Comparison of ENCODE assay signal across 5 fruit fly cellular contexts in the genomic region with DNA sequence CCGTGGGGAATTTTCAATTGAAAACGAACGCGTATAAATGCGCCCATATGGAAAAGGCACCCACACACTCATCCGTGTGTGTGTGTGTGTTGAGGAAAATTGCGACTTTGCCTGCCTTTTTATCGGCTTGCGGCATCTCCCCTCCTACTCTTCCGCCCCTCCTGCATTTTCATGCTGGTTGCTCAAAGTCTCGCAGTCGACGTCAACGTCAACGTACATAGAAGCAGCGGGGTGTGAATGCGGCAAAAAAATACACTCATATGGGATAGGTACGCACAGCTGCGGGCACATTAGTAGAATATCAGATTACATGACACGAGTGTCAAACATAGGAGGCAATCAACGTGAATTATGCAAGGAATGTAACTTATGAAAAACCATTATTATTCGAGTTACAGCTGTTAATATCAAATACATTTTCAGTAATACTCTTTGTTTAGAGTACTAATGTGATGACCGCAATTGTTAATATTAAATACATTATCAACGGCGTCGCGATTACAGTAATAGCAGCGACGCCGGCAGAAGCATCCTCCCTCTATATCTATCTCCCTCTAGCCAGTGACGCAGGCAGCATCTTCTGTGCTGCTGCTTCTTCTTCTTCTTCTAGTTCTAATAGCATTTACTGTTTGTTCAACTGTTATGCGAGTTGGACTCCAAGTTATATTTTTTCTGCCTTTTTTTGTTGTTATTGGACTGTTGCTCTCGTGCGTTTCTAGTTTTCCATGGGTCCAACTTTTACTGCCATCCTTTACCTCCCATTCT.
TF ChIP-seq lines count a peak whose summit lies in the region.

No protein-coding gene starts in this region.

TF ChIP-seq in whole organism, adult, 20 proteins besides CTCF, POLR2A, EP300 and RAD21 (continued from another document):
- TF ChIP-seq toe (GFP tag; optimal IDR thresholded peaks at IDR 0.05; lab: Kevin White, UChicago) (peak; percentile 47), bab1 (GFP tag; optimal IDR thresholded peaks at IDR 0.05; lab: Kevin White, UChicago) (peak; percentile 14), pad (GFP tag; optimal IDR thresholded peaks at IDR 0.05; lab: Kevin White, UChicago) (peak; percentile 80), Crg-1 (GFP tag; optimal IDR thresholded peaks at IDR 0.05; lab: Kevin White, UChicago) (peak; percentile 7)

TF ChIP-seq in whole organism, embryonic, 481 proteins besides CTCF, POLR2A, EP300 and RAD21 (continued from another document and continues in another):
- TF ChIP-seq crp (GFP tag; optimal IDR thresholded peaks at IDR 0.05; lab: Kevin White, UChicago) (peak in 1 of 2 experiments; percentile 46), Lpt (GFP tag; optimal IDR thresholded peaks at IDR 0.05; lab: Kevin White, UChicago) (no peak), tgo (GFP tag; IDR thresholded peaks at IDR 0.05; lab: Robert Waterston, UW) (peak; percentile 87), CG7839 (tag; optimal IDR thresholded peaks at IDR 0.05; lab: Kevin White, UChicago) (peak; percentile 94), Fer3 (tag; optimal IDR thresholded peaks at IDR 0.05; lab: Kevin White, UChicago) (peak; percentile 79), Abd-B (GFP tag; optimal IDR thresholded peaks at IDR 0.05; lab: Kevin White, UChicago) (peak; percentile 87), Vsx1 (GFP tag; optimal IDR thresholded peaks at IDR 0.05; lab: Kevin White, UChicago) (peak; percentile 71), CG11093 (GFP tag; IDR thresholded peaks at IDR 0.05; lab: Robert Waterston, UW) (peak; percentile 83), CG10959 (GFP tag; IDR thresholded peaks at IDR 0.05; lab: Robert Waterston, UW) (peak; percentile 77), CG13775 (GFP tag; optimal IDR thresholded peaks at IDR 0.05; lab: Kevin White, UChicago) (peak; percentile 79), GATAe (GFP tag; conservative IDR thresholded peaks at IDR 0.05; lab: Robert Waterston, UW) (peak; percentile 47; the same call in 1 of the 2 replicates), ind (GFP tag; optimal IDR thresholded peaks at IDR 0.05; lab: Kevin White, UChicago) (peak; percentile 88), CG6765 (GFP tag; optimal IDR thresholded peaks at IDR 0.05; lab: Kevin White, UChicago) (peak; percentile 48), Doc2 (GFP tag; IDR thresholded peaks at IDR 0.05; lab: Robert Waterston, UW) (no peak), org-1 (GFP tag; optimal IDR thresholded peaks at IDR 0.05; lab: Kevin White, UChicago) (peak; percentile 92), sd (tag; optimal IDR thresholded peaks at IDR 0.05; lab: Kevin White, UChicago) (peak; percentile 74), CG17612 (GFP tag; IDR thresholded peaks at IDR 0.05; lab: Robert Waterston, UW) (peak; percentile 57; the same call in 1 of the 2 replicates), dm (GFP tag; optimal IDR thresholded peaks at IDR 0.05; lab: Kevin White, UChicago) (peak; percentile 80), Pdp1 (GFP tag; optimal IDR thresholded peaks at IDR 0.05; lab: Kevin White, UChicago) (peak; percentile 89 to 90), CG17385 (GFP tag; optimal IDR thresholded peaks at IDR 0.05; lab: Kevin White, UChicago) (peak; percentile 85), tin (GFP tag; optimal IDR thresholded peaks at IDR 0.05; lab: Kevin White, UChicago) (peak; percentile 92), usp (GFP tag; optimal IDR thresholded peaks at IDR 0.05; lab: Kevin White, UChicago) (no peak), CG1024 (GFP tag; IDR thresholded peaks at IDR 0.05; lab: Robert Waterston, UW) (peak; percentile 71), Eip74EF (GFP tag; optimal IDR thresholded peaks at IDR 0.05; lab: Kevin White, UChicago) (peak in 1 of 2 experiments; percentile 81), Optix (GFP tag; IDR thresholded peaks at IDR 0.05; lab: Robert Waterston, UW) (peak; percentile 84), ATbp (GFP tag; optimal IDR thresholded peaks at IDR 0.05; lab: Kevin White, UChicago) (peak; percentile 90), CG7987 (GFP tag; optimal IDR thresholded peaks at IDR 0.05; lab: Kevin White, UChicago) (peak; percentile 63), trem (tag; optimal IDR thresholded peaks at IDR 0.05; lab: Kevin White, UChicago) (peak; percentile 92), CG9727 (GFP tag; optimal IDR thresholded peaks at IDR 0.05; lab: Kevin White, UChicago) (peak; percentile 85)

TF ChIP-seq in whole organism, prepupa, 60 proteins besides CTCF, POLR2A, EP300 and RAD21 (continued from another document and continues in another):
- TF ChIP-seq Eip75B (GFP tag; optimal IDR thresholded peaks at IDR 0.05; lab: Kevin White, UChicago) (peak; percentile 89), fd59A (GFP tag; optimal IDR thresholded peaks at IDR 0.05; lab: Kevin White, UChicago) (peak; percentile 83), Eip93F (GFP tag; optimal IDR thresholded peaks at IDR 0.05; lab: Kevin White, UChicago) (no peak), CG34406 (GFP tag; optimal IDR thresholded peaks at IDR 0.05; lab: Kevin White, UChicago) (peak; percentile 83), lz (GFP tag; optimal IDR thresholded peaks at IDR 0.05; lab: Kevin White, UChicago) (peak; percentile 85), cyc (GFP tag; optimal IDR thresholded peaks at IDR 0.05; lab: Kevin White, UChicago) (peak; percentile 77), CG6808 (GFP tag; optimal IDR thresholded peaks at IDR 0.05; lab: Kevin White, UChicago) (peak; percentile 73), fkh (GFP tag; optimal IDR thresholded peaks at IDR 0.05; lab: Kevin White, UChicago) (peak; percentile 79), CG6163 (GFP tag; IDR thresholded peaks at IDR 0.05; lab: Robert Waterston, UW) (peak; percentile 94), Sox14 (GFP tag; optimal IDR thresholded peaks at IDR 0.05; lab: Kevin White, UChicago) (peak; percentile 95), acj6 (GFP tag; optimal IDR thresholded peaks at IDR 0.05; lab: Kevin White, UChicago) (peak; percentile 89), pdm3 (GFP tag; optimal IDR thresholded peaks at IDR 0.05; lab: Kevin White, UChicago) (peak; percentile 90), CG8632 (GFP tag; optimal IDR thresholded peaks at IDR 0.05; lab: Kevin White, UChicago) (peak; percentile 84), CG11762 (GFP tag; optimal IDR thresholded peaks at IDR 0.05; lab: Kevin White, UChicago; ENCODE audit: insufficient read depth) (peak; percentile 81), CG10631 (GFP tag; optimal IDR thresholded peaks at IDR 0.05; lab: Kevin White, UChicago) (peak; percentile 90), esn (GFP tag; optimal IDR thresholded peaks at IDR 0.05; lab: Kevin White, UChicago) (peak; percentile 86), CG8119 (GFP tag; IDR thresholded peaks at IDR 0.05; lab: Robert Waterston, UW) (peak; percentile 95), Sox102F (GFP tag; optimal IDR thresholded peaks at IDR 0.05; lab: Kevin White, UChicago) (peak; percentile 78), CG4318 (GFP tag; optimal IDR thresholded peaks at IDR 0.05; lab: Kevin White, UChicago) (peak; percentile 89), Ets96B (tag; optimal IDR thresholded peaks at IDR 0.05; lab: Kevin White, UChicago) (peak; percentile 92), Sox15 (GFP tag; optimal IDR thresholded peaks at IDR 0.05; lab: Kevin White, UChicago) (peak; percentile 75), dac (GFP tag; optimal IDR thresholded peaks at IDR 0.05; lab: Kevin White, UChicago) (peak; percentile 91), CG8319 (GFP tag; optimal IDR thresholded peaks at IDR 0.05; lab: Kevin White, UChicago) (peak; percentile 80), eg (GFP tag; IDR thresholded peaks at IDR 0.05; lab: Robert Waterston, UW) (peak; percentile 96), CG7368 (GFP tag; optimal IDR thresholded peaks at IDR 0.05; lab: Kevin White, UChicago) (peak; percentile 85), CG31627 (GFP tag; optimal IDR thresholded peaks at IDR 0.05; lab: Kevin White, UChicago) (peak; percentile 85), CG11902 (GFP tag; optimal IDR thresholded peaks at IDR 0.05; lab: Kevin White, UChicago) (peak; percentile 62), CG6792 (GFP tag; optimal IDR thresholded peaks at IDR 0.05; lab: Kevin White, UChicago) (peak; percentile 87), CG3919 (GFP tag; optimal IDR thresholded peaks at IDR 0.05; lab: Kevin White, UChicago) (peak; percentile 92), Hr4 (GFP tag; optimal IDR thresholded peaks at IDR 0.05; lab: Kevin White, UChicago) (peak; percentile 95)

TF ChIP-seq in whole organism, pupa, 21 proteins besides CTCF, POLR2A, EP300 and RAD21 (continued from another document):
- TF ChIP-seq CG17806 (tag; optimal IDR thresholded peaks at IDR 0.05; lab: Kevin White, UChicago) (peak; percentile 88), EcR (GFP tag; optimal IDR thresholded peaks at IDR 0.05; lab: Kevin White, UChicago) (no peak)

TF ChIP-seq in whole organism, wandering third instar larva, 38 proteins besides CTCF, POLR2A, EP300 and RAD21 (continued from another document):
- TF ChIP-seq fru (GFP tag; optimal IDR thresholded peaks at IDR 0.05; lab: Kevin White, UChicago) (peak; percentile 87), Hr78 (GFP tag; optimal IDR thresholded peaks at IDR 0.05; lab: Kevin White, UChicago) (no peak), Dif (GFP tag; optimal IDR thresholded peaks at IDR 0.05; lab: Kevin White, UChicago; ENCODE audit: partially characterized antibody) (no peak), Rel (GFP tag; optimal IDR thresholded peaks at IDR 0.05; lab: Kevin White, UChicago) (peak; percentile 3), Rel (tag; optimal IDR thresholded peaks at IDR 0.05; lab: Kevin White, UChicago) (peak; percentile 77), h (GFP tag; optimal IDR thresholded peaks at IDR 0.05; lab: Kevin White, UChicago) (peak; percentile 85), usp (GFP tag; optimal IDR thresholded peaks at IDR 0.05; lab: Kevin White, UChicago) (no peak), Myc (optimal IDR thresholded peaks at IDR 0.05; lab: Kevin White, UChicago) (no peak), Jra (GFP tag; optimal IDR thresholded peaks at IDR 0.05; lab: Kevin White, UChicago) (peak; percentile 41), woc (GFP tag; optimal IDR thresholded peaks at IDR 0.05; lab: Kevin White, UChicago) (peak; percentile 41)
